Fruit fly (Drosophila melanogaster): Measurements from ENCODE around the gene CG42613.

CG42613 gene

dm6 chr3R:19001701-19002100 lies 72.7 kb downstream of the CG42613 start:
- no peak for TF ChIP-seq CG1621 (tag; optimal IDR thresholded peaks at IDR 0.05)
- TF ChIP-seq esn (GFP tag; optimal IDR thresholded peaks at IDR 0.05) = no peak
- TF ChIP-seq CG6163 (GFP tag; IDR thresholded peaks at IDR 0.05) = no peak
- no peak for TF ChIP-seq CG34406 (GFP tag; optimal IDR thresholded peaks at IDR 0.05)
- no peak for TF ChIP-seq acj6 (GFP tag; optimal IDR thresholded peaks at IDR 0.05)

dm6 chr3R:19010923-19011322 lies 81.9 kb downstream of the CG42613 start:
- TF ChIP-seq Hr39 (GFP tag; optimal IDR thresholded peaks at IDR 0.05) (no peak), fkh (GFP tag; optimal IDR thresholded peaks at IDR 0.05) (peak; percentile 73), CG32006 (GFP tag; optimal IDR thresholded peaks at IDR 0.05) (no peak)

DNA sequence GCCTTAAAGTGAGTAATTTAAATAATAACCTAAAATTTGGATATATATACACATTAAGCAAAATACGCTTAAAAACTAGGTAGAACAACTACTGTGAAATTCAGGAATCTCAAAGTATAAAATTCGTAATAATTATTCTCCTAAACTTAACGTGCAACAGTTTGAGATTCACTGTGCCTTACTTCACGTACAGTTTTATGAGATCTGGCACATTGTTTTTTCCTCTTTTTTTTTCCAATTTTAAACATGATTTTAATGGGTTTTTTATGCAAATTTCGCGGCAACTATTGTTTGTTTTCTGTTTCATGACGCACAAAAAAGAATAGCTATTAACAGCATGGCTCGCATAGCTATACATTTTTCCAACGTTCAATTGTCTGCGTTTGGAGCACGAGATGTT lies 82.9 kb downstream of the CG42613 start:
- TF ChIP-seq CG4318 (GFP tag; optimal IDR thresholded peaks at IDR 0.05) = no peak
- no peak for TF ChIP-seq fd59A (GFP tag; optimal IDR thresholded peaks at IDR 0.05)
- no peak for TF ChIP-seq CG6276 (GFP tag; optimal IDR thresholded peaks at IDR 0.05)
- TF ChIP-seq Smox (GFP tag; optimal IDR thresholded peaks at IDR 0.05) = no peak
- TF ChIP-seq CG7368 (GFP tag; optimal IDR thresholded peaks at IDR 0.05) = no peak
- no peak for TF ChIP-seq CG10631 (GFP tag; optimal IDR thresholded peaks at IDR 0.05)
- no peak for TF ChIP-seq Sox14 (GFP tag; optimal IDR thresholded peaks at IDR 0.05)
- no peak for TF ChIP-seq fkh (GFP tag; optimal IDR thresholded peaks at IDR 0.05)
- TF ChIP-seq acj6 (GFP tag; optimal IDR thresholded peaks at IDR 0.05) = no peak
- TF ChIP-seq cyc (GFP tag; optimal IDR thresholded peaks at IDR 0.05) = no peak
- no peak for TF ChIP-seq Hr4 (GFP tag; optimal IDR thresholded peaks at IDR 0.05)
- no peak for TF ChIP-seq Eip78C (GFP tag)
- TF ChIP-seq net (GFP tag; optimal IDR thresholded peaks at IDR 0.05) = no peak
- no peak for TF ChIP-seq dac (GFP tag; optimal IDR thresholded peaks at IDR 0.05)

DNA sequence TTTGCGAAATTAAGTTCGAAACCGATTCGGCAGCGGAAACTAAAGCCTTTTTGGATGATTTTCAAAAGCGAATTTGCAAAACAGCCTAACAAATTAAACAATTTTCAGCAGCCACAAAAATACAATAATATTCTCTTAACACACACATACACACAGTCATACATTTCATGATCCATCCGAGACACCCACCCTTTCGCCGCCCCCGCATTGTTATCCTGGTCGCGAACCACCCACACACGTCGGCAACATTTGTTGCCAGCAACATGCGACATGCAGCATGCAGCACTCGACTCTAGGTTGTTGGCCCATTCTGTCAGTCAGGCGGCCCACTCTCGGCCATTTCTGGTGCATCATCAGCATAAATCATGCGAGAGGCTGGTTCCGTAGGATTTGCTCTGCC lies 85.0 kb downstream of the CG42613 start:
- TF ChIP-seq Smox (GFP tag; optimal IDR thresholded peaks at IDR 0.05) (no peak), eg (GFP tag; IDR thresholded peaks at IDR 0.05) (0 out of 3 replicates have a peak, but pooled peaks have one; percentile 11)

DNA sequence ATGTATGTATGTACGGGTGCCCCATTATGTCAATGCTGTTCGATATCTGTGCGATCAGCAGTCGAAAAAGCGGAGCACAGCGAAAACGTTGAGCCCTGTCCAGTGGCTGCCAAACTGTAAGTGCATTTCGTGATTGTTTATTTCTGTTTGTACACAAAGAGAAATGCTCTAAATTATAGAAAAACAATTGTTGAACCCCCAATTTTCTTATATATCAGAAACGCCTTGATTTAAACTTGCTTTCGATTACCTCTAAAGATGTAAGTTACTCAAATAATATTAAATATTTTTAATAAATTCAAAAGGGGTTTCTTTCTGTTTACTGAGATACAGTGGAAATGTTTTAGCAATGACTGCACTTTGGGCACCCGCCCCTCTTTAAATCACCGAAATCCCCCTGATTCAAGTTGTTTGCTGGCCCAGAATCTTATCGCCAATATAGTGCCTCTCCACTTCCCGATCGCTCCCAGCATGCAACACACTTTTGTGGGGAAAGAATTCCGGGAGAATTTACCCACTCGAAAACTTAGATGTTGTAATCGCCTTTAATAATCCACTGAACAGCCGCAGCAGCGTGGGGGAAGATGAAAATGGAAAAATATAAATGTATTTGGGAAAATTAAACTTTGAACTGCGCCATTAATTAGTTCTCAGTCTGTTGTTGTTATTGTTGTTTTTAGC lies 85.9 kb downstream of the CG42613 start:
- TF ChIP-seq acj6 (GFP tag; optimal IDR thresholded peaks at IDR 0.05) (no peak), Hr4 (GFP tag; optimal IDR thresholded peaks at IDR 0.05) (peak; percentile 23), topi (GFP tag; optimal IDR thresholded peaks at IDR 0.05) (peak; percentile 7), eg (GFP tag; IDR thresholded peaks at IDR 0.05) (peak; percentile 70; the same call in 2 of the 3 replicates), CG3919 (GFP tag; optimal IDR thresholded peaks at IDR 0.05) (peak; percentile 31), ss (GFP tag; optimal IDR thresholded peaks at IDR 0.05) (no peak), CG9139 (GFP tag; optimal IDR thresholded peaks at IDR 0.05) (no peak), CG16779 (tag; optimal IDR thresholded peaks at IDR 0.05) (no peak), CG10631 (GFP tag; optimal IDR thresholded peaks at IDR 0.05) (no peak), fd85E (GFP tag; optimal IDR thresholded peaks at IDR 0.05) (no peak), dsx (GFP tag; optimal IDR thresholded peaks at IDR 0.05; ENCODE audit: poor library complexity, severe bottlenecking) (no peak), CG4318 (GFP tag; optimal IDR thresholded peaks at IDR 0.05) (no peak), CG6808 (GFP tag; optimal IDR thresholded peaks at IDR 0.05) (no peak), Eip93F (GFP tag; optimal IDR thresholded peaks at IDR 0.05) (no peak), CG6792 (GFP tag; optimal IDR thresholded peaks at IDR 0.05) (no peak), CG8632 (GFP tag; optimal IDR thresholded peaks at IDR 0.05) (peak; percentile 1), CG11294 (GFP tag; IDR thresholded peaks at IDR 0.05) (0 out of 2 replicates have a peak, but pooled peaks have one; percentile 18), achi (GFP tag; optimal IDR thresholded peaks at IDR 0.05) (peak; percentile 33), CG15336 (GFP tag; IDR thresholded peaks at IDR 0.05) (peak; percentile 68; the same call in 1 of the 2 replicates), Eip75B (GFP tag; optimal IDR thresholded peaks at IDR 0.05) (no peak), CG1621 (tag; optimal IDR thresholded peaks at IDR 0.05) (no peak), Ets96B (tag; optimal IDR thresholded peaks at IDR 0.05) (peak; percentile 11), fkh (GFP tag; optimal IDR thresholded peaks at IDR 0.05) (no peak), CG32006 (GFP tag; optimal IDR thresholded peaks at IDR 0.05) (peak; percentile 49), Smox (GFP tag; optimal IDR thresholded peaks at IDR 0.05) (no peak), Eip78C (GFP tag) (peak; percentile 78), CG10669 (GFP tag; optimal IDR thresholded peaks at IDR 0.05) (no peak), CG6163 (GFP tag; IDR thresholded peaks at IDR 0.05) (peak; percentile 64), CG6276 (GFP tag; optimal IDR thresholded peaks at IDR 0.05) (no peak), vri (GFP tag; optimal IDR thresholded peaks at IDR 0.05) (no peak), Blimp-1 (GFP tag; optimal IDR thresholded peaks at IDR 0.05) (no peak), dac (GFP tag; optimal IDR thresholded peaks at IDR 0.05) (no peak), pdm3 (GFP tag; optimal IDR thresholded peaks at IDR 0.05) (peak; percentile 7)
